Worm (Caenorhabditis elegans) whole organism, young adult: ENCODE data around the gene ppt-1.

Source experiments
- B0019.2 ChIP-seq: fragments of 200-800 bp; sonication (Bioruptor generic); conservative IDR thresholded peaks from 2 replicates; pipeline ENCODE4 v1.3.6; 2022; ENCODE audit warnings: missing genetic modification reagents, missing genetic modification characterization, missing compliant biosample characterization
- D2030.7 ChIP-seq: fragments of 200-800 bp; sonication (Bioruptor generic); IDR thresholded peaks from 2 replicates; pipeline ENCODE4 v1.3.6; 2022; ENCODE audit warnings: missing genetic modification reagents, missing genetic modification characterization, missing compliant biosample characterization
- F33H1.4 ChIP-seq: fragments of 200-800 bp; sonication (Bioruptor generic); IDR thresholded peaks from 2 replicates; pipeline ENCODE4 v1.3.6; 2022; ENCODE audit warnings: missing genetic modification reagents, missing genetic modification characterization, missing compliant biosample characterization
- F37B4.10 ChIP-seq: fragments of 200-800 bp; sonication (Bioruptor generic); IDR thresholded peaks from 2 replicates; pipeline ENCODE4 v1.3.6; 2022; ENCODE audit warnings: missing genetic modification characterization, missing compliant biosample characterization
- F39B2.1 ChIP-seq: fragments of 200-800 bp; sonication (Bioruptor generic); IDR thresholded peaks from 2 replicates; pipeline ENCODE4 v1.3.6; 2022; ENCODE audit warnings: missing genetic modification reagents, missing genetic modification characterization, missing compliant biosample characterization
- F49E8.2 ChIP-seq: sonication (generic microtip); optimal IDR thresholded peaks from 3 replicates; lab custom pipeline; 2017; ENCODE audit warnings: missing genetic modification characterization, mild to moderate bottlenecking, missing compliant biosample characterization, antibody characterized with exemption, moderate library complexity; ENCODE audit not compliant: insufficient read depth
- F52B5.7 ChIP-seq: sonication (generic microtip); optimal IDR thresholded peaks from 2 replicates; lab custom pipeline; 2016; ENCODE audit warnings: mild to moderate bottlenecking, missing genetic modification characterization, missing compliant biosample characterization
- F57C9.4 ChIP-seq: sonication (generic microtip); optimal IDR thresholded peaks from 2 replicates; lab custom pipeline; 2017; ENCODE audit warnings: mild to moderate bottlenecking, missing genetic modification characterization, missing compliant biosample characterization
- Y67H2A.10 ChIP-seq: fragments of 200-800 bp; sonication (Bioruptor generic); conservative IDR thresholded peaks from 2 replicates; pipeline ENCODE4 v1.3.6; 2022; ENCODE audit warnings: missing genetic modification reagents, missing genetic modification characterization, missing compliant biosample characterization
- akir-1 ChIP-seq: fragments of 200-800 bp; sonication (Bioruptor generic); optimal IDR thresholded peaks from 2 replicates; lab custom pipeline; 2018; ENCODE audit warnings: mild to moderate bottlenecking, missing genetic modification characterization, moderate library complexity, missing compliant biosample characterization
- atf-7 ChIP-seq: sonication (generic microtip); optimal IDR thresholded peaks from 2 replicates; lab custom pipeline; 2017; ENCODE audit warnings: mild to moderate bottlenecking, missing genetic modification characterization, missing compliant biosample characterization
- athp-1 ChIP-seq: sonication (generic microtip); optimal IDR thresholded peaks from 2 replicates; lab custom pipeline; 2017; ENCODE audit warnings: mild to moderate bottlenecking, missing genetic modification characterization, missing compliant biosample characterization
- attf-3 ChIP-seq: fragments of 200-800 bp; sonication (Bioruptor generic); conservative IDR thresholded peaks from 2 replicates; pipeline ENCODE4 v1.3.6; 2022; ENCODE audit warnings: missing genetic modification reagents, missing genetic modification characterization, missing compliant biosample characterization
- attf-5 ChIP-seq: fragments of 200-800 bp; sonication (Bioruptor generic); optimal IDR thresholded peaks from 2 replicates; lab custom pipeline; 2018; ENCODE audit warnings: mild to moderate bottlenecking, missing genetic modification characterization, missing compliant biosample characterization
- bed-1 ChIP-seq: fragments of 200-800 bp; sonication (Bioruptor generic); IDR thresholded peaks from 2 replicates; pipeline ENCODE4 v1.3.6; 2022; ENCODE audit warnings: missing genetic modification reagents, missing genetic modification characterization, missing compliant biosample characterization
- bed-2 ChIP-seq: fragments of 200-800 bp; sonication (Bioruptor generic); IDR thresholded peaks from 2 replicates; pipeline ENCODE4 v1.3.6; 2022; ENCODE audit warnings: missing genetic modification reagents, missing genetic modification characterization, missing compliant biosample characterization
- cebp-1 ChIP-seq, 2 experiments: fragments of 200-800 bp in 1 of 2; sonication (Bioruptor generic) in 1 of 2; sonication (generic microtip) in 1 of 2; IDR thresholded peaks in 1 of 2; optimal IDR thresholded peaks in 1 of 2; 2 replicates each; pipeline versions ENCODE4 v1.3.6 to Lab custom; 2017 to 2022; ENCODE audit warnings: missing compliant biosample characterization in 2 of 2, missing genetic modification characterization in 2 of 2, mild to moderate bottlenecking in 1 of 2, missing genetic modification reagents in 1 of 2, moderate library complexity in 1 of 2
- ceh-91 ChIP-seq: fragments of 200-800 bp; sonication (Bioruptor generic); IDR thresholded peaks from 2 replicates; pipeline ENCODE4 v1.3.6; 2022; ENCODE audit warnings: missing genetic modification reagents, missing genetic modification characterization, missing compliant biosample characterization
- chd-7 ChIP-seq: sonication (generic microtip); optimal IDR thresholded peaks from 2 replicates; lab custom pipeline; 2016; ENCODE audit warnings: mild to moderate bottlenecking, missing genetic modification characterization, moderate library complexity, missing compliant biosample characterization
- dox-1 ChIP-seq: fragments of 200-800 bp; sonication (Bioruptor generic); IDR thresholded peaks from 2 replicates; pipeline ENCODE4 v1.3.6; 2022; ENCODE audit warnings: missing genetic modification reagents, missing genetic modification characterization, missing compliant biosample characterization
- dpff-1 ChIP-seq: sonication (generic microtip); optimal IDR thresholded peaks from 2 replicates; lab custom pipeline; 2017; ENCODE audit warnings: mild to moderate bottlenecking, missing genetic modification characterization, missing compliant biosample characterization
- dpl-1 ChIP-seq: fragments of 150-350 bp; optimal IDR thresholded peaks from 2 replicates; lab custom pipeline; 2014; ENCODE audit warnings: missing biosample characterization, missing genetic modification reagents, missing genetic modification characterization
- efl-1 ChIP-seq: fragments of 150-350 bp; optimal IDR thresholded peaks from 2 replicates; lab custom pipeline; 2014; ENCODE audit warnings: missing biosample characterization, missing genetic modification reagents, missing genetic modification characterization
- ets-4 ChIP-seq: fragments of 200-800 bp; sonication (Bioruptor generic); optimal IDR thresholded peaks from 2 replicates; lab custom pipeline; 2018; ENCODE audit warnings: mild to moderate bottlenecking, missing genetic modification characterization, missing compliant biosample characterization
- fkh-3 ChIP-seq: sonication (generic microtip); optimal IDR thresholded peaks from 2 replicates; lab custom pipeline; 2016; ENCODE audit warnings: mild to moderate bottlenecking, missing genetic modification characterization, missing compliant biosample characterization
- hlh-12 ChIP-seq: sonication (generic microtip); optimal IDR thresholded peaks from 2 replicates; lab custom pipeline; 2016; ENCODE audit warnings: missing genetic modification characterization, missing compliant biosample characterization
- hmg-1.2 ChIP-seq: fragments of 200-800 bp; sonication (Bioruptor generic); IDR thresholded peaks from 2 replicates; pipeline ENCODE4 v1.3.6; 2022; ENCODE audit warnings: missing genetic modification reagents, missing genetic modification characterization, missing compliant biosample characterization
- hrde-1 ChIP-seq: sonication (generic microtip); optimal IDR thresholded peaks from 2 replicates; lab custom pipeline; 2016; ENCODE audit warnings: missing genetic modification characterization, mild to moderate bottlenecking, missing compliant biosample characterization, moderate library complexity, missing genotype, missing genetic modification reagents, borderline replicate concordance
- lin-35 ChIP-seq, 3 experiments: fragments of 150-350 bp in 2 of 3; sonication (generic microtip) in 1 of 3; optimal IDR thresholded peaks; 2 replicates each; lab custom pipeline; 2014 to 2018; ENCODE audit warnings: missing biosample characterization in 3 of 3, missing genetic modification characterization in 3 of 3, missing genetic modification reagents in 3 of 3
- lin-40 ChIP-seq: sonication (generic microtip); optimal IDR thresholded peaks from 2 replicates; lab custom pipeline; 2016; ENCODE audit warnings: missing genetic modification characterization, mild to moderate bottlenecking, missing compliant biosample characterization, missing genotype, missing genetic modification reagents
- lin-54 ChIP-seq: fragments of 200-800 bp; sonication (Bioruptor generic); optimal IDR thresholded peaks from 2 replicates; lab custom pipeline; 2018; ENCODE audit warnings: mild to moderate bottlenecking, missing genetic modification characterization, missing compliant biosample characterization
- lsl-1 ChIP-seq: fragments of 200-800 bp; sonication (Bioruptor generic); optimal IDR thresholded peaks from 2 replicates; lab custom pipeline; 2018; ENCODE audit warnings: mild to moderate bottlenecking, missing genetic modification characterization, moderate library complexity, missing compliant biosample characterization
- lsy-27 ChIP-seq: sonication (generic microtip); optimal IDR thresholded peaks from 2 replicates; lab custom pipeline; 2017; ENCODE audit warnings: missing genetic modification characterization, mild to moderate bottlenecking, missing compliant biosample characterization, antibody characterized with exemption, missing genotype, borderline replicate concordance; ENCODE audit not compliant: insufficient read depth
- madf-10 ChIP-seq: sonication (generic microtip); optimal IDR thresholded peaks from 2 replicates; lab custom pipeline; 2016; ENCODE audit warnings: mild to moderate bottlenecking, missing genetic modification characterization, missing compliant biosample characterization
- madf-6 ChIP-seq: fragments of 200-800 bp; sonication (Bioruptor generic); IDR thresholded peaks from 2 replicates; pipeline ENCODE4 v1.3.6; 2022; ENCODE audit warnings: missing genetic modification reagents, missing genetic modification characterization, missing compliant biosample characterization
- madf-8 ChIP-seq: fragments of 200-800 bp; sonication (Bioruptor generic); conservative IDR thresholded peaks from 2 replicates; pipeline ENCODE4 v1.3.6; 2022; ENCODE audit warnings: missing genetic modification reagents, missing genetic modification characterization, missing compliant biosample characterization
- mcd-1 ChIP-seq: fragments of 200-800 bp; sonication (Bioruptor generic); IDR thresholded peaks from 2 replicates; pipeline ENCODE4 v1.3.6; 2022; ENCODE audit warnings: missing genetic modification reagents, missing genetic modification characterization, missing compliant biosample characterization
- nfya-1 ChIP-seq: sonication (generic microtip); optimal IDR thresholded peaks from 2 replicates; lab custom pipeline; 2017; ENCODE audit warnings: antibody characterized with exemption, missing compliant biosample characterization, missing genetic modification characterization, borderline replicate concordance; ENCODE audit not compliant: insufficient read depth
- pbrm-1 ChIP-seq: fragments of 200-800 bp; sonication (Bioruptor generic); IDR thresholded peaks from 2 replicates; pipeline ENCODE4 v1.3.6; 2022; ENCODE audit warnings: missing genetic modification reagents, missing genetic modification characterization, missing compliant biosample characterization
- rcor-1 ChIP-seq: fragments of 200-800 bp; sonication (Bioruptor generic); IDR thresholded peaks from 2 replicates; pipeline ENCODE4 v1.3.6; 2022; ENCODE audit warnings: missing genetic modification reagents, missing genetic modification characterization, missing compliant biosample characterization
- snpc-3.4 ChIP-seq: sonication (generic microtip); optimal IDR thresholded peaks from 2 replicates; lab custom pipeline; 2017; ENCODE audit warnings: missing genetic modification characterization, mild to moderate bottlenecking, missing compliant biosample characterization, antibody characterized with exemption, moderate library complexity, missing genotype, missing genetic modification reagents
- snpc-4 ChIP-seq, 5 experiments: fragments of 150-350 bp in 1 of 5; sonication (generic microtip) in 4 of 5; optimal IDR thresholded peaks; 2 replicates each; lab custom pipeline; 2014 to 2018; ENCODE audit warnings: missing genetic modification characterization in 5 of 5, missing biosample characterization in 3 of 5, antibody characterized with exemption in 2 of 5, mild to moderate bottlenecking in 2 of 5, missing compliant biosample characterization in 2 of 5, missing genotype in 2 of 5, moderate library complexity in 2 of 5, missing genetic modification reagents in 1 of 5
- xnd-1 ChIP-seq: sonication (generic microtip); optimal IDR thresholded peaks from 2 replicates; lab custom pipeline; 2016; ENCODE audit warnings: missing genotype, missing genetic modification reagents, missing genetic modification characterization, missing compliant biosample characterization
- ztf-25 ChIP-seq: fragments of 200-800 bp; sonication (Bioruptor generic); IDR thresholded peaks from 2 replicates; pipeline ENCODE4 v1.3.6; 2022; ENCODE audit warnings: missing genetic modification reagents, missing genetic modification characterization, missing compliant biosample characterization

The ppt-1 gene

ce11 chrV:6611504-6611903 is 14.6 kb downstream of the ppt-1 start:
- TF ChIP-seq athp-1 (no peak), mcd-1 (GFP tag; lab: Robert Waterston, UW) (no peak), lin-40 (tag; lab: Kevin White, UChicago) (no peak), nfya-1 (tag; lab: Kevin White, UChicago) (no peak), snpc-3.4 (peak; percentile 45), efl-1 (GFP tag; lab: Kevin White, UChicago) (peak; percentile 75), F33H1.4 (GFP tag; lab: Robert Waterston, UW) (peak; percentile 56), madf-6 (GFP tag; lab: Robert Waterston, UW) (peak; percentile 95), D2030.7 (GFP tag; lab: Robert Waterston, UW) (peak; percentile 24; the same call in 1 of the 2 replicates), B0019.2 (GFP tag; lab: Robert Waterston, UW) (0 out of 2 replicates have a peak, but pooled peaks have one; percentile 15), madf-10 (tag; lab: Kevin White, UChicago) (no peak), madf-8 (GFP tag; lab: Robert Waterston, UW) (peak; percentile 92), hlh-12 (no peak), ztf-25 (no peak), ceh-91 (peak; percentile 69), dpl-1 (peak; percentile 42), lin-54 (GFP tag; lab: Kevin White, UChicago) (peak; percentile 69), dox-1 (GFP tag; lab: Robert Waterston, UW) (0 out of 2 replicates have a peak, but pooled peaks have one; percentile 12), F52B5.7 (no peak), lsy-27 (tag; lab: Kevin White, UChicago) (no peak), hmg-1.2 (GFP tag; lab: Robert Waterston, UW) (peak; percentile 20; the same call in 1 of the 2 replicates), lin-35 (GFP tag; optimal IDR thresholded peaks at IDR 0.05; lab: Kevin White, UChicago) (peak in 1 of 3 experiments; percentile 19), F49E8.2 (tag; lab: Kevin White, UChicago) (peak; percentile 0), attf-3 (GFP tag; lab: Robert Waterston, UW) (no peak), snpc-4 (GFP tag; optimal IDR thresholded peaks at IDR 0.05; lab: Kevin White, UChicago) (no peak), snpc-4 (tag; optimal IDR thresholded peaks at IDR 0.05; lab: Kevin White, UChicago) (peak in 1 of 4 experiments; percentile 1), xnd-1 (peak; percentile 71), lsl-1 (peak; percentile 91), rcor-1 (GFP tag; lab: Robert Waterston, UW) (0 out of 2 replicates have a peak, but pooled peaks have one; percentile 20)

ce11 chrV:6611058-6611457 is 15.1 kb downstream of the ppt-1 start, which contains the start of gene gon-14:
Gene gon-14 (minus strand): TSS chrV:6611158.
- TF ChIP-seq fkh-3 (tag; lab: Kevin White, UChicago), result no peak
- no peak for TF ChIP-seq bed-1 (GFP tag; lab: Robert Waterston, UW)
- TF ChIP-seq F57C9.4 (tag; lab: Kevin White, UChicago), result no peak
- no peak for TF ChIP-seq bed-2 (GFP tag; lab: Robert Waterston, UW)
- no peak for TF ChIP-seq ets-4 (GFP tag; lab: Kevin White, UChicago)

- no peak for TF ChIP-seq athp-1
- peak; percentile 83 for TF ChIP-seq cebp-1 (GFP tag; IDR thresholded peaks at IDR 0.05; lab: Robert Waterston, UW)
- peak; percentile 96 for TF ChIP-seq cebp-1 (tag; optimal IDR thresholded peaks at IDR 0.05; lab: Kevin White, UChicago)
- no peak for TF ChIP-seq F37B4.10 (GFP tag; lab: Robert Waterston, UW)
- TF ChIP-seq dpl-1, result no peak
- TF ChIP-seq pbrm-1 (GFP tag; lab: Robert Waterston, UW), result no peak
- no peak for TF ChIP-seq hlh-12
- TF ChIP-seq ceh-91, result no peak
- TF ChIP-seq dpff-1 (tag; lab: Kevin White, UChicago), result peak; percentile 56
- peak; percentile 51 for TF ChIP-seq attf-5
- no peak for TF ChIP-seq atf-7
- peak; percentile 29; the same call in 1 of the 2 replicates for TF ChIP-seq madf-6 (GFP tag; lab: Robert Waterston, UW)
- no peak for TF ChIP-seq Y67H2A.10 (GFP tag; lab: Robert Waterston, UW)
- no peak for TF ChIP-seq chd-7 (tag; lab: Kevin White, UChicago)
- 0 out of 2 replicates have a peak, but pooled peaks have one; percentile 44 for TF ChIP-seq F39B2.1 (GFP tag; lab: Robert Waterston, UW)
- peak; percentile 37 for TF ChIP-seq hrde-1
- no peak for TF ChIP-seq akir-1 (GFP tag; lab: Kevin White, UChicago)
Measured at ce11 chrV:6606197-6606596, 19.9 kb downstream of the ppt-1 start.
